Fruit fly (Drosophila melanogaster): ENCODE measurements around the gene Der-1.

The Der-1 gene

DNA sequence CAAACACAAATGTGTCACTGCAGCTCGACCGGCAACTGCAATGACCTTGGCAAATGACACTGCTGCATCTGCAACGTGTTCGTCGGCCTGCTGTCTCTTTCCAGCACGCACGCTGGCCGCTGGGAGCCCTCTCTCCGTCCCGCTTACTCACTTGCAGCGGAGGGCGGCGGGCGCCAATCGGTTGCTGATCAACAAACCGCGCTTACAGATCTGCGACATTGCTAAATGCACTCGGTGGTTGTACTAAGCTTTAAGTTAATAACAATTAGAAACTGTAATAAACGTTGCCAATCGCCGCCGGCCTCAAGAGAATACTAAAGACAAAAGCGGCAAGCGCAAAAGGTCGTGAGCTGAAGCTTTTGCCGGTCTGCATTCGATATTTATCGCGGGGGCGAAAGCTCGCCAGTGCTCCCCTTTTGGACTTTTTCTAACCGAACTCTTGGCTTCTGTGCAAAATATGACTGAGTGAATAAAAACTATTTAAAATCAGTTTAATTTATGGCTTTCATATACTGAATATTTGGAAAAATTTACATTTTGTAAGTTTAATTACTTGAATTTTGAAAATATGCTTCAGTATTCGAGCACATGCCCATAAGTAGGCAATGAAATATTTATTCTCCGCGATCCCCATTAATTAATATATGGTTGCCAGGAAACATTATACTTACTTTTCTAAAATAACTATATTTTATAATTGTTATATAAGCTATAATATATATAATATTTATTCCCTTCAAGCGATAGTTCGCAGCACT is 13.9 kb downstream of the Der-1 start, which contains the start of gene Got2 (continued):
- TF ChIP-seq Ssrp (tag; optimal IDR thresholded peaks at IDR 0.05) (peak; percentile 13), CG14050 (GFP tag; IDR thresholded peaks at IDR 0.05) (no peak), sr (GFP tag; IDR thresholded peaks at IDR 0.05) (peak; percentile 89), H2.0 (GFP tag; IDR thresholded peaks at IDR 0.05) (peak; percentile 40; the same call in 1 of the 2 replicates), ftz-f1 (GFP tag; optimal IDR thresholded peaks at IDR 0.05) (peak; percentile 85), Gug (GFP tag; IDR thresholded peaks at IDR 0.05) (no peak), row (GFP tag; IDR thresholded peaks at IDR 0.05) (peak; percentile 85), CG17385 (GFP tag; optimal IDR thresholded peaks at IDR 0.05) (peak; percentile 21), CG8924 (tag; optimal IDR thresholded peaks at IDR 0.05) (peak; percentile 28), CG9817 (tag; optimal IDR thresholded peaks at IDR 0.05) (no peak), CG3847 (GFP tag; IDR thresholded peaks at IDR 0.05) (0 out of 2 replicates have a peak, but pooled peaks have one; percentile 33), C15 (GFP tag; IDR thresholded peaks at IDR 0.05) (no peak), CG7556 (GFP tag; optimal IDR thresholded peaks at IDR 0.05) (peak; percentile 48), slbo (GFP tag; IDR thresholded peaks at IDR 0.05) (peak; percentile 57), CG32772 (GFP tag; IDR thresholded peaks at IDR 0.05) (no peak), hbn (GFP tag; IDR thresholded peaks at IDR 0.05; ENCODE audit: partially characterized antibody) (peak; percentile 79), CG6765 (GFP tag; optimal IDR thresholded peaks at IDR 0.05) (no peak), pzg (GFP tag; optimal IDR thresholded peaks at IDR 0.05) (peak; percentile 34), CG11504 (tag; optimal IDR thresholded peaks at IDR 0.05) (peak; percentile 44), CG9437 (GFP tag; optimal IDR thresholded peaks at IDR 0.05) (peak; percentile 61), corto (GFP tag; optimal IDR thresholded peaks at IDR 0.05) (no peak), CG34224 (GFP tag; IDR thresholded peaks at IDR 0.05; ENCODE audit: partially characterized antibody) (peak; percentile 69), abd-A (tag; optimal IDR thresholded peaks at IDR 0.05) (no peak), CG11247 (GFP tag; IDR thresholded peaks at IDR 0.05) (0 out of 2 replicates have a peak, but pooled peaks have one; percentile 25), CG34422 (GFP tag; IDR thresholded peaks at IDR 0.05) (peak; percentile 63; the same call in 1 of the 3 replicates), ato (GFP tag; IDR thresholded peaks at IDR 0.05; ENCODE audit: partially characterized antibody) (peak; percentile 75), CG30020 (tag; optimal IDR thresholded peaks at IDR 0.05) (no peak), GATAe (GFP tag; conservative IDR thresholded peaks at IDR 0.05) (no peak), Dll (GFP tag; IDR thresholded peaks at IDR 0.05; ENCODE audit: partially characterized antibody) (peak; percentile 82), Hr78 (GFP tag; optimal IDR thresholded peaks at IDR 0.05) (peak in 1 of 2 experiments; percentile 83), CG10209 (GFP tag; optimal IDR thresholded peaks at IDR 0.05) (peak; percentile 23), CG10366 (GFP tag; IDR thresholded peaks at IDR 0.05) (peak; percentile 31; the same call in 1 of the 2 replicates), CG2120 (GFP tag; optimal IDR thresholded peaks at IDR 0.05) (peak; percentile 52), Sry-δ (GFP tag; optimal IDR thresholded peaks at IDR 0.05) (peak; percentile 11), D19B (GFP tag; optimal IDR thresholded peaks at IDR 0.05) (no peak), CG1603 (tag; optimal IDR thresholded peaks at IDR 0.05) (peak; percentile 24), dysf (GFP tag; IDR thresholded peaks at IDR 0.05) (peak; percentile 22; the same call in 1 of the 3 replicates), CG10431 (GFP tag; optimal IDR thresholded peaks at IDR 0.05) (no peak), chinmo (GFP tag; IDR thresholded peaks at IDR 0.05; ENCODE audit: partially characterized antibody) (peak; percentile 90; the same call in 3 of the 4 replicates), fu2 (GFP tag; optimal IDR thresholded peaks at IDR 0.05) (peak; percentile 23), CG8388 (GFP tag; optimal IDR thresholded peaks at IDR 0.05) (no peak), sna (GFP tag; IDR thresholded peaks at IDR 0.05; ENCODE audit: partially characterized antibody) (peak; percentile 87), crp (GFP tag; optimal IDR thresholded peaks at IDR 0.05) (peak in 1 of 2 experiments; percentile 63), CG4424 (GFP tag; optimal IDR thresholded peaks at IDR 0.05) (peak; percentile 7), Deaf1 (tag; optimal IDR thresholded peaks at IDR 0.05) (peak; percentile 12), zen2 (GFP tag; IDR thresholded peaks at IDR 0.05; ENCODE audit: partially characterized antibody) (peak; percentile 75), CG2116 (GFP tag; optimal IDR thresholded peaks at IDR 0.05) (peak; percentile 37)

Data from whole organism, embryonic.